Worm (Caenorhabditis elegans): Measurements from ENCODE around the gene Y50E8A.10.

ce11 chrV:14791703-14792102 is 11.9 kb downstream of the Y50E8A.10 start:
- no peak for TF ChIP-seq unc-130 (tag; optimal IDR thresholded peaks at IDR 0.05)
- TF ChIP-seq lin-15B (tag; optimal IDR thresholded peaks at IDR 0.05), result no peak
- TF ChIP-seq dsc-1 (tag; optimal IDR thresholded peaks at IDR 0.05), result no peak
- no peak for TF ChIP-seq egl-27 (tag; optimal IDR thresholded peaks at IDR 0.05)

Data from whole organism, L1 larva.